Fruit fly (Drosophila melanogaster) whole organism, embryonic: Measurements from ENCODE around the gene CG32354.

Experiments
- CG11085 ChIP-seq: fragments of 200-800 bp; sonication (Bioruptor generic); IDR thresholded peaks from 2 replicates; pipeline ENCODE4 v1.3.6; 2022; ENCODE audit warnings: missing biosample characterization, missing genetic modification characterization
- CG12071 ChIP-seq: fragments of 200-800 bp; sonication (Bioruptor generic); optimal IDR thresholded peaks from 3 replicates; lab custom pipeline; 2018; ENCODE audit warnings: missing biosample characterization, mild to moderate bottlenecking, missing genetic modification characterization
- CG14014 ChIP-seq: fragments of 200-800 bp; sonication (Bioruptor generic); IDR thresholded peaks from 2 replicates; pipeline ENCODE4 v1.3.6; 2022; ENCODE audit warnings: missing biosample characterization, missing genetic modification characterization
- CG14667 ChIP-seq: fragments of 200-800 bp; sonication (Bioruptor generic); IDR thresholded peaks from 2 replicates; pipeline ENCODE4 v1.3.6; 2022; ENCODE audit warnings: missing biosample characterization, missing genetic modification characterization
- CG15696 ChIP-seq: fragments of 200-800 bp; sonication (Bioruptor generic); optimal IDR thresholded peaks from 2 replicates; lab custom pipeline; 2019; ENCODE audit warnings: missing biosample characterization, mild to moderate bottlenecking, missing genetic modification characterization, moderate library complexity
- CG16779 ChIP-seq: fragments of 200-800 bp; sonication (Bioruptor generic); IDR thresholded peaks from 2 replicates; pipeline ENCODE4 v1.3.6; 2022; ENCODE audit warnings: missing biosample characterization, missing genetic modification characterization
- CG17612 ChIP-seq: fragments of 200-800 bp; sonication (Bioruptor generic); IDR thresholded peaks from 2 replicates; pipeline ENCODE4 v1.3.6; 2022; ENCODE audit warnings: missing biosample characterization, missing genetic modification characterization
- CG17912 ChIP-seq: fragments of 200-800 bp; sonication (Bioruptor generic); optimal IDR thresholded peaks from 2 replicates; lab custom pipeline; 2018; ENCODE audit warnings: missing biosample characterization, mild to moderate bottlenecking, missing genetic modification characterization
- CG2712 ChIP-seq: fragments of 200-800 bp; optimal IDR thresholded peaks from 3 replicates; lab custom pipeline; 2019; ENCODE audit warnings: missing biosample characterization, mild to moderate bottlenecking, missing genetic modification characterization, moderate library complexity
- CG2875 ChIP-seq: fragments of 200-800 bp; sonication (Bioruptor generic); optimal IDR thresholded peaks from 2 replicates; lab custom pipeline; 2017; ENCODE audit warnings: missing biosample characterization, mild to moderate bottlenecking, missing genetic modification characterization, missing genetic modification reagents
- CG30431 ChIP-seq: fragments of 200-800 bp; sonication (Bioruptor generic); optimal IDR thresholded peaks from 2 replicates; lab custom pipeline; 2017; ENCODE audit warnings: missing biosample characterization, missing genetic modification characterization
- CG31441 ChIP-seq: fragments of 200-800 bp; sonication (Bioruptor generic); IDR thresholded peaks from 2 replicates; pipeline ENCODE4 v1.3.6; 2022; ENCODE audit warnings: missing biosample characterization, missing genetic modification characterization
- CG32767 ChIP-seq: fragments of 200-800 bp; sonication (Bioruptor generic); IDR thresholded peaks from 2 replicates; pipeline ENCODE4 v1.3.6; 2022; ENCODE audit warnings: missing biosample characterization, missing genetic modification characterization
- CG34376 ChIP-seq: fragments of 200-800 bp; sonication (Bioruptor generic); optimal IDR thresholded peaks from 2 replicates; lab custom pipeline; 2018; ENCODE audit warnings: missing biosample characterization, mild to moderate bottlenecking, missing genetic modification characterization
- CG4360 ChIP-seq: fragments of 200-800 bp; sonication (Bioruptor generic); IDR thresholded peaks from 2 replicates; pipeline ENCODE4 v1.3.6; 2022; ENCODE audit warnings: missing biosample characterization, missing genetic modification characterization
- CG5245 ChIP-seq: fragments of 200-800 bp; sonication (Bioruptor generic); optimal IDR thresholded peaks from 3 replicates; lab custom pipeline; 2016; ENCODE audit warnings: missing biosample characterization, missing genetic modification characterization
- CG6175 ChIP-seq: fragments of 200-800 bp; sonication (Bioruptor generic); IDR thresholded peaks from 3 replicates; pipeline ENCODE4 v1.3.6; 2022; ENCODE audit warnings: missing biosample characterization, missing genetic modification characterization
- CG6683 ChIP-seq: fragments of 200-800 bp; sonication (Bioruptor generic); optimal IDR thresholded peaks from 2 replicates; lab custom pipeline; 2017; ENCODE audit warnings: missing biosample characterization, mild to moderate bottlenecking, missing genetic modification characterization, missing genetic modification reagents
- CG7357 ChIP-seq: fragments of 200-800 bp; sonication (Bioruptor generic); IDR thresholded peaks from 3 replicates; pipeline ENCODE4 v1.3.6; 2022; ENCODE audit warnings: missing biosample characterization, missing genetic modification characterization
- CG7928 ChIP-seq: fragments of 200-800 bp; sonication (Bioruptor generic); optimal IDR thresholded peaks from 2 replicates; lab custom pipeline; 2017; ENCODE audit warnings: missing biosample characterization, mild to moderate bottlenecking, missing genetic modification characterization
- CG9215 ChIP-seq: fragments of 200-800 bp; sonication (Bioruptor generic); IDR thresholded peaks from 2 replicates; pipeline ENCODE4 v1.3.6; 2022; ENCODE audit warnings: missing biosample characterization, missing genetic modification characterization
- CG9727 ChIP-seq: fragments of 200-800 bp; sonication (Bioruptor generic); optimal IDR thresholded peaks from 3 replicates; lab custom pipeline; 2017; ENCODE audit warnings: missing biosample characterization, mild to moderate bottlenecking, missing genetic modification characterization
- CG9797 ChIP-seq: fragments of 200-800 bp; sonication (Bioruptor generic); optimal IDR thresholded peaks from 3 replicates; lab custom pipeline; 2018; ENCODE audit warnings: missing biosample characterization, mild to moderate bottlenecking, missing genetic modification characterization
- CG9817 ChIP-seq: fragments of 200-800 bp; sonication (Bioruptor generic); optimal IDR thresholded peaks from 2 replicates; lab custom pipeline; 2018; ENCODE audit warnings: missing biosample characterization, mild to moderate bottlenecking, missing genetic modification characterization, moderate library complexity
- Chrac-16 ChIP-seq: fragments of 200-800 bp; sonication (Bioruptor generic); optimal IDR thresholded peaks from 3 replicates; lab custom pipeline; 2016; ENCODE audit warnings: missing biosample characterization, missing genetic modification characterization
- CoRest ChIP-seq: fragments of 200-800 bp; sonication (Bioruptor generic); optimal IDR thresholded peaks from 3 replicates; lab custom pipeline; 2018; ENCODE audit warnings: missing biosample characterization, mild to moderate bottlenecking, missing genetic modification characterization, moderate library complexity
- Dfd ChIP-seq, 2 experiments: fragments of >200 bp; optimal IDR thresholded peaks; 2 replicates each; lab custom pipeline; 2017; ENCODE audit warnings: missing biosample characterization in 2 of 2, missing genetic modification characterization in 2 of 2
- Dref ChIP-seq: fragments of 200-800 bp; sonication (Bioruptor generic); IDR thresholded peaks from 2 replicates; pipeline ENCODE4 v1.3.6; 2022; ENCODE audit warnings: missing biosample characterization, missing genetic modification characterization
- Elba2 ChIP-seq: fragments of 200-800 bp; sonication (Bioruptor generic); optimal IDR thresholded peaks from 3 replicates; lab custom pipeline; 2016; ENCODE audit warnings: missing biosample characterization, missing genetic modification characterization
- H15 ChIP-seq: fragments of 200-800 bp; sonication (Bioruptor generic); IDR thresholded peaks from 3 replicates; pipeline ENCODE4 v1.3.6; 2022; ENCODE audit warnings: missing biosample characterization, missing genetic modification characterization
- HmgD ChIP-seq: fragments of 200-800 bp; sonication (Bioruptor generic); optimal IDR thresholded peaks from 3 replicates; lab custom pipeline; 2016; ENCODE audit warnings: missing biosample characterization, missing genetic modification characterization
- Nf-YC ChIP-seq: fragments of 200-800 bp; optimal IDR thresholded peaks from 3 replicates; lab custom pipeline; 2019; ENCODE audit warnings: missing biosample characterization, mild to moderate bottlenecking, missing genetic modification characterization, moderate library complexity
- Tbp ChIP-seq: fragments of >200 bp; optimal IDR thresholded peaks from 2 replicates; lab custom pipeline; 2018; ENCODE audit warnings: missing biosample characterization, missing genetic modification characterization
- Xbp1 ChIP-seq: fragments of 200-800 bp; sonication (Bioruptor generic); optimal IDR thresholded peaks from 3 replicates; lab custom pipeline; 2016; ENCODE audit warnings: missing biosample characterization, mild to moderate bottlenecking, missing genetic modification characterization
- cas ChIP-seq: fragments of 200-800 bp; sonication (Bioruptor generic); IDR thresholded peaks from 2 replicates; pipeline ENCODE4 v1.3.6; 2022; ENCODE audit warnings: missing biosample characterization, missing genetic modification characterization
- chif ChIP-seq, 2 experiments: fragments of 200-800 bp; sonication (Bioruptor generic); optimal IDR thresholded peaks; 3 replicates each; lab custom pipeline; 2016; ENCODE audit warnings: missing biosample characterization in 2 of 2, missing genetic modification characterization in 2 of 2
- da ChIP-seq: fragments of 200-800 bp; sonication (Bioruptor generic); optimal IDR thresholded peaks from 2 replicates; lab custom pipeline; 2016; ENCODE audit warnings: missing biosample characterization, missing genetic modification characterization
- dm ChIP-seq: fragments of 200-800 bp; sonication (Bioruptor generic); optimal IDR thresholded peaks from 3 replicates; lab custom pipeline; 2016; ENCODE audit warnings: missing biosample characterization, missing genetic modification characterization
- eve ChIP-seq, 2 experiments: fragments of >200 bp; optimal IDR thresholded peaks; 2 replicates each; lab custom pipeline; 2017; ENCODE audit warnings: missing biosample characterization in 2 of 2, missing genetic modification characterization in 2 of 2
- ewg ChIP-seq: fragments of 200-800 bp; sonication (Bioruptor generic); optimal IDR thresholded peaks from 3 replicates; lab custom pipeline; 2017; ENCODE audit warnings: mild to moderate bottlenecking, missing biosample characterization, missing genetic modification reagents, missing genetic modification characterization
- fd3F ChIP-seq: fragments of 200-800 bp; sonication (Bioruptor generic); optimal IDR thresholded peaks from 2 replicates; lab custom pipeline; 2018; ENCODE audit warnings: missing biosample characterization, mild to moderate bottlenecking, missing genetic modification characterization, moderate library complexity
- gce ChIP-seq: fragments of 200-800 bp; sonication (Bioruptor generic); IDR thresholded peaks from 3 replicates; pipeline ENCODE4 v1.3.6; 2022; ENCODE audit warnings: missing biosample characterization, missing genetic modification characterization
- gem ChIP-seq: fragments of 200-800 bp; sonication (Bioruptor generic); optimal IDR thresholded peaks from 2 replicates; lab custom pipeline; 2019; ENCODE audit warnings: missing biosample characterization, mild to moderate bottlenecking, missing genetic modification characterization, moderate library complexity
- gfzf ChIP-seq: fragments of 200-800 bp; sonication (Bioruptor generic); optimal IDR thresholded peaks from 2 replicates; lab custom pipeline; 2016; ENCODE audit warnings: missing biosample characterization, mild to moderate bottlenecking, missing genetic modification characterization, moderate library complexity
- jigr1 ChIP-seq: fragments of 200-800 bp; sonication (Bioruptor generic); IDR thresholded peaks from 3 replicates; pipeline ENCODE4 v1.3.6; 2022; ENCODE audit warnings: missing biosample characterization, missing genetic modification characterization
- org-1 ChIP-seq: fragments of 200-800 bp; sonication (Bioruptor generic); optimal IDR thresholded peaks from 2 replicates; lab custom pipeline; 2017; ENCODE audit warnings: missing biosample characterization, missing genetic modification characterization
- ro ChIP-seq: fragments of 200-800 bp; sonication (Bioruptor generic); IDR thresholded peaks from 2 replicates; pipeline ENCODE4 v1.3.6; 2022; ENCODE audit warnings: missing biosample characterization, missing genetic modification characterization
- sug ChIP-seq: fragments of 200-800 bp; optimal IDR thresholded peaks from 2 replicates; lab custom pipeline; 2019; ENCODE audit warnings: missing biosample characterization, mild to moderate bottlenecking, missing genetic modification characterization, moderate library complexity
- tin ChIP-seq: fragments of 200-800 bp; sonication (Bioruptor generic); optimal IDR thresholded peaks from 3 replicates; lab custom pipeline; 2016; ENCODE audit warnings: missing biosample characterization, missing genetic modification characterization
- unc-4 ChIP-seq: fragments of 200-800 bp; sonication (Bioruptor generic); IDR thresholded peaks from 2 replicates; pipeline ENCODE4 v1.3.6; 2022; ENCODE audit warnings: missing biosample characterization, missing genetic modification characterization; ENCODE audit not compliant: partially characterized antibody
- vvl ChIP-seq: fragments of 200-800 bp; sonication (Bioruptor generic); IDR thresholded peaks from 2 replicates; pipeline ENCODE4 v1.3.6; 2022; ENCODE audit warnings: missing biosample characterization, missing genetic modification characterization
- yki ChIP-seq: fragments of >200 bp; optimal IDR thresholded peaks from 3 replicates; lab custom pipeline; 2018

CG32354 gene

dm6 chr3L:8398763-8399445 is 23.1 kb downstream of the CG32354 start (continued):
- TF ChIP-seq CG31441 (GFP tag; lab: Robert Waterston, UW) (no peak), jigr1 (GFP tag; lab: Robert Waterston, UW) (0 out of 3 replicates have a peak, but pooled peaks have one; percentile 6), Xbp1 (peak; percentile 53), Tbp (GFP tag; lab: Kevin White, UChicago) (no peak), ewg (no peak), chif (GFP tag; optimal IDR thresholded peaks at IDR 0.05; lab: Kevin White, UChicago) (peak; percentile 14 to 43), CG16779 (no peak), cas (GFP tag; lab: Robert Waterston, UW) (no peak), Dfd (GFP tag; optimal IDR thresholded peaks at IDR 0.05; lab: Kevin White, UChicago) (no peak), CG30431 (GFP tag; lab: Kevin White, UChicago) (no peak), vvl (GFP tag; lab: Robert Waterston, UW) (peak; percentile 20; the same call in 1 of the 2 replicates), CG11085 (GFP tag; lab: Robert Waterston, UW) (no peak), dm (no peak), CG7357 (no peak), unc-4 (GFP tag; lab: Robert Waterston, UW) (no peak), CG17912 (no peak), CG7928 (no peak), Nf-YC (tag; lab: Kevin White, UChicago) (no peak), da (GFP tag; lab: Kevin White, UChicago) (no peak), CG34376 (GFP tag; lab: Kevin White, UChicago) (no peak), CG6175 (GFP tag; lab: Robert Waterston, UW) (no peak), CG9797 (GFP tag; lab: Kevin White, UChicago) (no peak), gfzf (GFP tag; lab: Kevin White, UChicago) (no peak), CG2875 (GFP tag; lab: Kevin White, UChicago) (no peak), ro (GFP tag; lab: Robert Waterston, UW) (no peak), sug (tag; lab: Kevin White, UChicago) (no peak), org-1 (GFP tag; lab: Kevin White, UChicago) (no peak), CG17612 (no peak), CG9215 (GFP tag; lab: Robert Waterston, UW) (no peak; the same call in 1 of the 2 replicates), CG4360 (no peak), CG32767 (no peak), gce (peak; percentile 9; the same call in 1 of the 3 replicates), yki (lab: Kevin White, UChicago) (no peak), CG15696 (tag; lab: Kevin White, UChicago) (no peak), CG14014 (GFP tag; lab: Robert Waterston, UW) (no peak), Chrac-16 (GFP tag; lab: Kevin White, UChicago) (peak; percentile 43), Elba2 (GFP tag; lab: Kevin White, UChicago) (no peak), fd3F (GFP tag; lab: Kevin White, UChicago) (no peak), eve (GFP tag; optimal IDR thresholded peaks at IDR 0.05; lab: Kevin White, UChicago) (no peak), CG6683 (GFP tag; lab: Kevin White, UChicago) (no peak), tin (GFP tag; lab: Kevin White, UChicago) (peak; percentile 14), CoRest (tag; lab: Kevin White, UChicago) (no peak), CG14667 (GFP tag; lab: Robert Waterston, UW) (no peak), CG12071 (GFP tag; lab: Kevin White, UChicago) (no peak), CG9817 (no peak), gem (tag; lab: Kevin White, UChicago) (no peak), CG2712 (tag; lab: Kevin White, UChicago) (peak; percentile 45), CG9727 (GFP tag; lab: Kevin White, UChicago) (no peak), Dref (GFP tag; lab: Robert Waterston, UW) (no peak), CG5245 (peak; percentile 40), H15 (no peak), HmgD (no peak)
